Fruit fly (Drosophila melanogaster): Measurements from ENCODE around the gene RpL36A.

The RpL36A gene

dm6 chr2L:8080645-8081044 is 37.9 kb upstream of the RpL36A start (continued):
- TF ChIP-seq Drgx (GFP tag; IDR thresholded peaks at IDR 0.05) (0 out of 2 replicates have a peak, but pooled peaks have one; percentile 15), onecut (GFP tag; IDR thresholded peaks at IDR 0.05) (no peak), sqz (GFP tag; optimal IDR thresholded peaks at IDR 0.05) (no peak), Oli (tag; optimal IDR thresholded peaks at IDR 0.05) (peak; percentile 32), CG17385 (GFP tag; optimal IDR thresholded peaks at IDR 0.05) (peak; percentile 49), nmo (GFP tag; optimal IDR thresholded peaks at IDR 0.05) (peak; percentile 21), Lhr (GFP tag; optimal IDR thresholded peaks at IDR 0.05) (peak; percentile 12), CG4707 (GFP tag; optimal IDR thresholded peaks at IDR 0.05) (peak; percentile 30), grau (tag; optimal IDR thresholded peaks at IDR 0.05) (peak; percentile 49), gcm (GFP tag; optimal IDR thresholded peaks at IDR 0.05) (peak; percentile 83), ash1 (GFP tag; optimal IDR thresholded peaks at IDR 0.05) (no peak), CG12299 (tag; optimal IDR thresholded peaks at IDR 0.05) (peak; percentile 14), CG15601 (tag; optimal IDR thresholded peaks at IDR 0.05) (peak; percentile 80), CG2202 (tag; optimal IDR thresholded peaks at IDR 0.05) (peak; percentile 59), CG7556 (GFP tag; optimal IDR thresholded peaks at IDR 0.05) (peak; percentile 63), gem (tag; optimal IDR thresholded peaks at IDR 0.05) (peak; percentile 76), nom (GFP tag; optimal IDR thresholded peaks at IDR 0.05) (no peak), CG10366 (GFP tag; IDR thresholded peaks at IDR 0.05) (no peak), D (optimal IDR thresholded peaks at IDR 0.05) (no peak), D (GFP tag; optimal IDR thresholded peaks at IDR 0.05) (peak; percentile 8), Atf-2 (GFP tag; optimal IDR thresholded peaks at IDR 0.05) (no peak), CG12659 (GFP tag; optimal IDR thresholded peaks at IDR 0.05) (peak; percentile 33), phol (tag; optimal IDR thresholded peaks at IDR 0.05) (peak; percentile 11), ci (GFP tag; IDR thresholded peaks at IDR 0.05) (0 out of 3 replicates have a peak, but pooled peaks have one; percentile 38), Dll (GFP tag; IDR thresholded peaks at IDR 0.05; ENCODE audit: partially characterized antibody) (no peak), CG12391 (tag; optimal IDR thresholded peaks at IDR 0.05) (peak; percentile 72), eyg (GFP tag; optimal IDR thresholded peaks at IDR 0.05) (no peak), nerfin-1 (tag; optimal IDR thresholded peaks at IDR 0.05) (peak; percentile 13), Ssrp (tag; optimal IDR thresholded peaks at IDR 0.05) (peak; percentile 37), az2 (GFP tag; optimal IDR thresholded peaks at IDR 0.05) (peak; percentile 5), GATAe (GFP tag; conservative IDR thresholded peaks at IDR 0.05) (no peak), CG18262 (tag; optimal IDR thresholded peaks at IDR 0.05) (peak; percentile 59), yki (optimal IDR thresholded peaks at IDR 0.05) (no peak), org-1 (GFP tag; optimal IDR thresholded peaks at IDR 0.05) (peak; percentile 37), ewg (GFP tag; optimal IDR thresholded peaks at IDR 0.05) (peak; percentile 25), CG33557 (GFP tag; optimal IDR thresholded peaks at IDR 0.05) (peak; percentile 57), D19A (tag; optimal IDR thresholded peaks at IDR 0.05) (peak; percentile 59), CG13424 (tag; optimal IDR thresholded peaks at IDR 0.05) (peak; percentile 78), Doc2 (GFP tag; IDR thresholded peaks at IDR 0.05) (no peak), CG10462 (GFP tag; optimal IDR thresholded peaks at IDR 0.05) (peak; percentile 12), CG8388 (GFP tag; optimal IDR thresholded peaks at IDR 0.05) (peak; percentile 65), CG32767 (GFP tag; IDR thresholded peaks at IDR 0.05) (no peak), CG1602 (GFP tag; optimal IDR thresholded peaks at IDR 0.05) (peak; percentile 2), Xrp1 (GFP tag; IDR thresholded peaks at IDR 0.05) (no peak), Ets65A (GFP tag) (peak; percentile 9), CG17829 (tag; optimal IDR thresholded peaks at IDR 0.05) (peak; percentile 30), CG12236 (GFP tag; optimal IDR thresholded peaks at IDR 0.05) (no peak), CG6254 (GFP tag; optimal IDR thresholded peaks at IDR 0.05) (no peak), CG10267 (tag; optimal IDR thresholded peaks at IDR 0.05) (peak; percentile 12), E2f1 (GFP tag; IDR thresholded peaks at IDR 0.05) (no peak), dm (GFP tag; optimal IDR thresholded peaks at IDR 0.05) (no peak)
